Worm (Caenorhabditis elegans): ENCODE results near the gene prdx-3.

DNA sequence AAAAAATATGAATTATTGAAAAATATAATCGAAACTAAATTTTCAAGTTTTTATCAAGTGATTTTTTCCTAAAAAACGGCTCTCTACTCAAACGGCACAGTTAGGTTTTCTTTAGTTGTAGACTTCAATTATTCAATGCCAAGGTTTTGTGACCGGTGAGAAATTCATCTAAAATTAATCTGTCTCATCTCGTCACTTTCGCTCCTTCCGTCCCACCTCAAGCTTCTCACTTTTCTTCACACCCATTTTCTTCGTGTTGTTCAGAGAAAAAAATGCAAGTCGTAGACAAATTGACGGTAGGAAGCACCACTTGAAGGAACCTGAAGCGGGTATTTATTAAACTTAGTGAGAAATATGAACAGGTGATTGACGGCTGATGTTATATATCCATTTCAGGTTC lies 15.9 kb upstream of the prdx-3 start:
- no peak for TF ChIP-seq ceh-82 (tag; optimal IDR thresholded peaks at IDR 0.05)
- TF ChIP-seq hlh-30 (tag; optimal IDR thresholded peaks at IDR 0.05; ENCODE audit: insufficient read depth) = no peak
- TF ChIP-seq skn-1 (tag; optimal IDR thresholded peaks at IDR 0.05) = no peak

All from whole organism, L4 larva.